Worm (Caenorhabditis elegans) whole organism, late embryonic: ENCODE data around the gene sma-5.

Experiments used
- C08G9.2 ChIP-seq: sonication (generic microtip); optimal IDR thresholded peaks from 2 replicates; lab custom pipeline; 2016; ENCODE audit warnings: mild to moderate bottlenecking, missing genetic modification characterization, moderate library complexity, missing compliant biosample characterization
- K02D7.2 ChIP-seq: sonication (generic microtip); optimal IDR thresholded peaks from 2 replicates; lab custom pipeline; 2017; ENCODE audit warnings: mild to moderate bottlenecking, missing genetic modification characterization, missing compliant biosample characterization
- ama-1 ChIP-seq: fragments of 150-350 bp; optimal IDR thresholded peaks from 2 replicates; lab custom pipeline; 2014
- elt-2 ChIP-seq: sonication (generic microtip); optimal IDR thresholded peaks from 2 replicates; lab custom pipeline; 2016; ENCODE audit warnings: missing genetic modification reagents, missing genetic modification characterization, missing compliant biosample characterization
- hlh-13 ChIP-seq: fragments of 200-800 bp; sonication (Bioruptor generic); optimal IDR thresholded peaks from 2 replicates; lab custom pipeline; 2018; ENCODE audit warnings: mild to moderate bottlenecking, missing genetic modification characterization, missing compliant biosample characterization
- hlh-30 ChIP-seq: sonication (generic microtip); optimal IDR thresholded peaks from 2 replicates; lab custom pipeline; 2017; ENCODE audit warnings: antibody characterized with exemption, missing genetic modification characterization, missing compliant biosample characterization; ENCODE audit not compliant: insufficient read depth
- nfya-1 ChIP-seq: sonication (generic microtip); optimal IDR thresholded peaks from 2 replicates; lab custom pipeline; 2017; ENCODE audit warnings: missing genetic modification characterization, mild to moderate bottlenecking, missing compliant biosample characterization, antibody characterized with exemption, moderate library complexity
- nhr-11 ChIP-seq: fragments of 150-350 bp; optimal IDR thresholded peaks from 2 replicates; lab custom pipeline; 2014; ENCODE audit warnings: missing biosample characterization, missing genetic modification characterization
- pqm-1 ChIP-seq: sonication (generic microtip); optimal IDR thresholded peaks from 2 replicates; lab custom pipeline; 2016; ENCODE audit warnings: missing genetic modification characterization, missing compliant biosample characterization
- unc-86 ChIP-seq: sonication (generic microtip); optimal IDR thresholded peaks from 2 replicates; lab custom pipeline; 2016; ENCODE audit warnings: missing genetic modification characterization, missing compliant biosample characterization
- ztf-16 ChIP-seq: sonication (generic microtip); optimal IDR thresholded peaks from 2 replicates; lab custom pipeline; 2017; ENCODE audit warnings: missing genetic modification characterization, missing compliant biosample characterization

- TF ChIP-seq hlh-30 (tag; lab: Kevin White, UChicago) = no peak
- no peak for TF ChIP-seq ztf-16
- no peak for TF ChIP-seq unc-86 (tag; lab: Kevin White, UChicago)
- no peak for TF ChIP-seq nfya-1 (tag; lab: Kevin White, UChicago)
- TF ChIP-seq C08G9.2 = no peak
- TF ChIP-seq nhr-11 (tag; lab: Kevin White, UChicago) = no peak
- no peak for TF ChIP-seq elt-2 (tag; lab: Kevin White, UChicago)
- TF ChIP-seq hlh-13 (GFP tag; lab: Kevin White, UChicago) = no peak
- TF ChIP-seq K02D7.2 = no peak
- TF ChIP-seq pqm-1 (tag; lab: Kevin White, UChicago) = no peak
- no peak for TF ChIP-seq ama-1 (lab: Kevin White, UChicago)
Measured at ce11 chrX:12038728-12039127, 33.4 kb upstream of the sma-5 start.
